Worm (Caenorhabditis elegans) whole organism, L2 larva: ENCODE results near the gene phf-33.

ENCODE experiments used
- C34F6.9 ChIP-seq: fragments of 150-350 bp; optimal IDR thresholded peaks from 2 replicates; lab custom pipeline; 2014; ENCODE audit warnings: missing biosample characterization, missing genetic modification characterization
- F13H6.1 ChIP-seq: sonication (generic microtip); optimal IDR thresholded peaks from 2 replicates; lab custom pipeline; 2016; ENCODE audit warnings: missing genetic modification characterization, missing compliant biosample characterization
- Y55F3AM.14 ChIP-seq: fragments of 200-800 bp; sonication (Bioruptor generic); optimal IDR thresholded peaks from 2 replicates; lab custom pipeline; 2018; ENCODE audit warnings: mild to moderate bottlenecking, missing genetic modification characterization, missing compliant biosample characterization
- ZK546.5 ChIP-seq: sonication (generic microtip); optimal IDR thresholded peaks from 2 replicates; lab custom pipeline; 2017; ENCODE audit warnings: missing biosample characterization, missing genetic modification characterization
- alr-1 ChIP-seq: fragments of 150-350 bp; optimal IDR thresholded peaks from 2 replicates; lab custom pipeline; 2014; ENCODE audit warnings: missing biosample characterization, missing genetic modification characterization
- aly-2 ChIP-seq: fragments of 150-350 bp; optimal IDR thresholded peaks from 2 replicates; lab custom pipeline; 2014; ENCODE audit warnings: missing biosample characterization, missing genetic modification characterization
- ama-1 ChIP-seq: fragments of 150-350 bp; optimal IDR thresholded peaks from 2 replicates; lab custom pipeline; 2018; ENCODE audit warnings: inconsistent platforms
- blmp-1 ChIP-seq: sonication (generic microtip); optimal IDR thresholded peaks from 2 replicates; lab custom pipeline; 2017; ENCODE audit warnings: missing genetic modification characterization, mild to moderate bottlenecking, missing compliant biosample characterization, antibody characterized with exemption, moderate library complexity; ENCODE audit not compliant: insufficient read depth
- ceh-16 ChIP-seq: fragments of 150-350 bp; optimal IDR thresholded peaks from 2 replicates; lab custom pipeline; 2014; ENCODE audit warnings: missing biosample characterization, missing genetic modification characterization
- ceh-82 ChIP-seq: fragments of 150-350 bp; optimal IDR thresholded peaks from 2 replicates; lab custom pipeline; 2014; ENCODE audit warnings: missing biosample characterization, missing genetic modification characterization
- crh-2 ChIP-seq: sonication (generic microtip); optimal IDR thresholded peaks from 2 replicates; lab custom pipeline; 2017; ENCODE audit warnings: missing biosample characterization, missing genetic modification characterization
- dmd-4 ChIP-seq: sonication (generic microtip); optimal IDR thresholded peaks from 2 replicates; lab custom pipeline; 2017; ENCODE audit warnings: missing biosample characterization, missing genetic modification characterization
- egl-27 ChIP-seq: sonication (generic microtip); optimal IDR thresholded peaks from 3 replicates; lab custom pipeline; 2017; ENCODE audit warnings: missing biosample characterization, missing genetic modification reagents, missing genetic modification characterization
- elt-1 ChIP-seq: fragments of 150-350 bp; optimal IDR thresholded peaks from 2 replicates; lab custom pipeline; 2014; ENCODE audit warnings: missing biosample characterization, missing genetic modification characterization
- elt-3 ChIP-seq: sonication (generic microtip); optimal IDR thresholded peaks from 2 replicates; lab custom pipeline; 2017; ENCODE audit warnings: missing biosample characterization, missing genetic modification characterization
- fos-1 ChIP-seq: fragments of 150-350 bp; optimal IDR thresholded peaks from 2 replicates; lab custom pipeline; 2014; ENCODE audit warnings: missing biosample characterization, missing genetic modification characterization
- gmeb-1 ChIP-seq: fragments of 150-350 bp; optimal IDR thresholded peaks from 2 replicates; lab custom pipeline; 2014; ENCODE audit warnings: missing biosample characterization, missing genetic modification characterization
- lsy-2 ChIP-seq, 2 experiments: fragments of 150-350 bp in 1 of 2; sonication (generic microtip) in 1 of 2; optimal IDR thresholded peaks; 2 replicates each; lab custom pipeline; 2014 to 2017; ENCODE audit warnings: missing biosample characterization in 2 of 2, missing genetic modification characterization in 2 of 2
- mab-5 ChIP-seq: fragments of 150-350 bp; optimal IDR thresholded peaks from 2 replicates; lab custom pipeline; 2014; ENCODE audit warnings: missing biosample characterization, missing genetic modification characterization
- mbf-1 ChIP-seq: sonication (generic microtip); optimal IDR thresholded peaks from 2 replicates; lab custom pipeline; 2017; ENCODE audit warnings: missing biosample characterization, missing genetic modification characterization
- mdl-1 ChIP-seq, 2 experiments: fragments of 150-350 bp in 1 of 2; sonication (generic microtip) in 1 of 2; optimal IDR thresholded peaks; 2 replicates each; lab custom pipeline; 2017; ENCODE audit warnings: missing biosample characterization in 2 of 2, missing genetic modification characterization in 2 of 2
- nhr-10 ChIP-seq: sonication (generic microtip); optimal IDR thresholded peaks from 2 replicates; lab custom pipeline; 2017; ENCODE audit warnings: missing biosample characterization, missing genetic modification characterization
- nhr-12 ChIP-seq: fragments of 150-350 bp; optimal IDR thresholded peaks from 2 replicates; lab custom pipeline; 2014; ENCODE audit warnings: missing biosample characterization, missing genetic modification characterization
- nhr-129 ChIP-seq: fragments of 150-350 bp; optimal IDR thresholded peaks from 2 replicates; lab custom pipeline; 2014; ENCODE audit warnings: missing biosample characterization, missing genetic modification characterization
- nhr-21 ChIP-seq: fragments of 150-350 bp; optimal IDR thresholded peaks from 2 replicates; lab custom pipeline; 2014; ENCODE audit warnings: missing biosample characterization, missing genetic modification characterization
- nhr-237 ChIP-seq: fragments of 150-350 bp; optimal IDR thresholded peaks from 2 replicates; lab custom pipeline; 2014; ENCODE audit warnings: missing biosample characterization, missing genetic modification characterization
- nhr-25 ChIP-seq: fragments of 150-350 bp; sonication (generic microtip); optimal IDR thresholded peaks from 3 replicates; lab custom pipeline; 2014; ENCODE audit warnings: missing biosample characterization, missing genetic modification characterization
- nhr-6 ChIP-seq: fragments of 150-350 bp; optimal IDR thresholded peaks from 2 replicates; lab custom pipeline; 2014; ENCODE audit warnings: missing biosample characterization, missing genetic modification characterization
- nhr-77 ChIP-seq: fragments of 150-350 bp; optimal IDR thresholded peaks from 2 replicates; lab custom pipeline; 2014; ENCODE audit warnings: missing biosample characterization, missing genetic modification characterization
- sem-4 ChIP-seq: fragments of 150-350 bp; optimal IDR thresholded peaks from 2 replicates; lab custom pipeline; 2014; ENCODE audit warnings: missing biosample characterization, missing genetic modification reagents, missing genetic modification characterization
- skn-1 ChIP-seq: sonication (generic microtip); optimal IDR thresholded peaks from 2 replicates; lab custom pipeline; 2017; ENCODE audit warnings: missing biosample characterization, missing genetic modification characterization
- sma-3 ChIP-seq: sonication (generic microtip); optimal IDR thresholded peaks from 2 replicates; lab custom pipeline; 2016; ENCODE audit warnings: missing genetic modification reagents, missing genetic modification characterization, missing compliant biosample characterization
- sma-9 ChIP-seq, 2 experiments: fragments of 150-350 bp in 1 of 2; sonication (generic microtip) in 1 of 2; optimal IDR thresholded peaks; 2 replicates each; lab custom pipeline; 2014 to 2016; ENCODE audit warnings: missing genetic modification characterization in 2 of 2, mild to moderate bottlenecking in 1 of 2, missing biosample characterization in 1 of 2, missing compliant biosample characterization in 1 of 2, missing genetic modification reagents in 1 of 2, moderate library complexity in 1 of 2
- snpc-4 ChIP-seq: fragments of 150-350 bp; optimal IDR thresholded peaks from 2 replicates; lab custom pipeline; 2014; ENCODE audit warnings: missing biosample characterization, missing genetic modification characterization
- unc-39 ChIP-seq: fragments of 150-350 bp; optimal IDR thresholded peaks from 2 replicates; lab custom pipeline; 2014; ENCODE audit warnings: missing biosample characterization, missing genetic modification characterization
- unc-55 ChIP-seq: fragments of 150-350 bp; sonication (generic microtip); optimal IDR thresholded peaks from 3 replicates; lab custom pipeline; 2014; ENCODE audit warnings: missing biosample characterization, missing genetic modification reagents, missing genetic modification characterization
- zag-1 ChIP-seq: fragments of 150-350 bp; optimal IDR thresholded peaks from 2 replicates; lab custom pipeline; 2014; ENCODE audit warnings: missing biosample characterization, missing genetic modification characterization
- ztf-1 ChIP-seq: fragments of 200-800 bp; sonication (Bioruptor generic); conservative IDR thresholded peaks from 2 replicates; pipeline ENCODE4 v1.3.6; 2022; ENCODE audit warnings: missing genetic modification characterization, missing compliant biosample characterization
- ztf-11 ChIP-seq: sonication (generic microtip); optimal IDR thresholded peaks from 2 replicates; lab custom pipeline; 2017; ENCODE audit warnings: missing biosample characterization, missing genetic modification characterization
- ztf-4 ChIP-seq: fragments of 150-350 bp; optimal IDR thresholded peaks from 2 replicates; lab custom pipeline; 2014; ENCODE audit warnings: missing biosample characterization, missing genetic modification characterization

Gene phf-33

DNA sequence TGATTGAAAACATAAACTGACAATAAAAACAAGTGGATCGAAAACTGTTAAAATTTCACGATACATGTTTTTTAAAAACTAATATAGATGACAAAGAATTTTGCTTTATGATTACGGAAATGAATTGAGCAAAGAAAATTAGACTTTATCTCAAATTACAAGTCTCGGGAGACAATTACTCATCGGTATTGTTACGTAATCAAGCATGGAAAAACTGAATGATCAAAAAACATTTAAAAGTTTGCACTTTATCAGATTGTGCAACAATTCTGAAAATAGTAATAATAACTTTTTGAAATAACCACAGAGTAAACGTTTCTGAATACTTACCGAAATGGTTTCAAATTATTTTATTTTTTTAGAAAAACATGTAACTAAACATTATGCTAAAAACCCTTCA is 27.0 kb upstream of the phf-33 start, which contains the start of gene srd-43:
Gene srd-43, minus strand, starts transcription at position 66 of the 400 bp plus-strand sequence.
- TF ChIP-seq fos-1 (tag; lab: Kevin White, UChicago) (no peak), ztf-4 (tag; lab: Kevin White, UChicago) (no peak), ama-1 (lab: Kevin White, UChicago) (no peak), unc-55 (GFP tag; lab: Kevin White, UChicago) (no peak), ceh-82 (tag; lab: Kevin White, UChicago) (no peak), egl-27 (tag; lab: Kevin White, UChicago) (no peak), zag-1 (tag; lab: Kevin White, UChicago) (no peak), sma-3 (GFP tag; lab: Kevin White, UChicago) (no peak), blmp-1 (tag; lab: Kevin White, UChicago) (no peak), crh-2 (no peak), snpc-4 (tag; lab: Kevin White, UChicago) (no peak), alr-1 (no peak), nhr-6 (no peak), mab-5 (tag; lab: Kevin White, UChicago) (no peak), unc-39 (tag; lab: Kevin White, UChicago) (no peak), ZK546.5 (no peak), ceh-16 (tag; lab: Kevin White, UChicago) (no peak), sma-9 (GFP tag; optimal IDR thresholded peaks at IDR 0.05; lab: Kevin White, UChicago) (no peak), sma-9 (tag; optimal IDR thresholded peaks at IDR 0.05; lab: Kevin White, UChicago) (no peak)

DNA sequence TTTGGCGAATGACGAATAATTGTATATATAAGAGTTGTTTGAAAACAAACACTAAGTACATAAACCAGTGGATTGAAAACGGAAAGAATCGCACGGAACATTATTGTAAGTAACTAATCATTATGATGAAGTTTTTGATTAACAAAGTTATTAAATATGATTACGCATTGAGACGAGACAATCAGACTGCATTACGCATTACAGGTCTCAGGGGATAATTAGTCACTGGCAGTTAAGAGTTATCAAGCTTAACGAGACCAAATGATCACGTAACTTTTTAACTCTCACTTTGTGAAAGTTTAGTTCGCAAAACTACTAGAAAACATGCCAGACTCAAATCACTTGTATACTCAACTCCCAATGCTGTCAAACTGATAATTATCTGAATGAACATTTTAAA is 24.6 kb upstream of the phf-33 start, which contains the start of gene srd-42:
Gene srd-42, minus strand, starts transcription at position 101 of the 400 bp plus-strand sequence.
- no peak for TF ChIP-seq lsy-2 (tag; optimal IDR thresholded peaks at IDR 0.05; lab: Kevin White, UChicago)
- TF ChIP-seq nhr-25 (tag; lab: Kevin White, UChicago) = no peak
- TF ChIP-seq sma-9 (GFP tag; optimal IDR thresholded peaks at IDR 0.05; lab: Kevin White, UChicago) = no peak
- TF ChIP-seq sma-9 (tag; optimal IDR thresholded peaks at IDR 0.05; lab: Kevin White, UChicago) = no peak
- TF ChIP-seq ztf-1 = no peak
- TF ChIP-seq ZK546.5 = no peak
- no peak for TF ChIP-seq ztf-4 (tag; lab: Kevin White, UChicago)
- no peak for TF ChIP-seq crh-2
- no peak for TF ChIP-seq F13H6.1 (tag; lab: Kevin White, UChicago)
- no peak for TF ChIP-seq elt-3 (tag; lab: Kevin White, UChicago)
- TF ChIP-seq C34F6.9 (tag; lab: Kevin White, UChicago) = no peak
- TF ChIP-seq nhr-10 (tag; lab: Kevin White, UChicago) = no peak
- no peak for TF ChIP-seq snpc-4 (tag; lab: Kevin White, UChicago)
- no peak for TF ChIP-seq unc-55 (GFP tag; lab: Kevin White, UChicago)
- TF ChIP-seq sma-3 (GFP tag; lab: Kevin White, UChicago) = no peak
- TF ChIP-seq nhr-129 (tag; lab: Kevin White, UChicago) = no peak
- no peak for TF ChIP-seq dmd-4 (tag; lab: Kevin White, UChicago)

- TF ChIP-seq mdl-1 (tag; optimal IDR thresholded peaks at IDR 0.05; lab: Kevin White, UChicago) = no peak
- TF ChIP-seq sma-9 (GFP tag; optimal IDR thresholded peaks at IDR 0.05; lab: Kevin White, UChicago) = no peak
- no peak for TF ChIP-seq sma-9 (tag; optimal IDR thresholded peaks at IDR 0.05; lab: Kevin White, UChicago)
- TF ChIP-seq sem-4 (tag; lab: Kevin White, UChicago) = no peak
- no peak for TF ChIP-seq aly-2
- no peak for TF ChIP-seq mbf-1 (tag; lab: Kevin White, UChicago)
- no peak for TF ChIP-seq snpc-4 (tag; lab: Kevin White, UChicago)
- TF ChIP-seq nhr-12 (tag; lab: Kevin White, UChicago) = no peak
- TF ChIP-seq dmd-4 (tag; lab: Kevin White, UChicago) = no peak
- TF ChIP-seq nhr-77 (tag; lab: Kevin White, UChicago) = no peak
- TF ChIP-seq nhr-6 = no peak
- no peak for TF ChIP-seq fos-1 (tag; lab: Kevin White, UChicago)
- no peak for TF ChIP-seq nhr-237 (tag; lab: Kevin White, UChicago)
- no peak for TF ChIP-seq elt-1 (tag; lab: Kevin White, UChicago)
- TF ChIP-seq nhr-21 (tag; lab: Kevin White, UChicago) = no peak
Observed at ce11 chrX:13300503-13300902, 21.7 kb upstream of the phf-33 start, which contains the start of gene srd-39. Gene srd-39, minus strand, starts transcription at chrX:13300603.

ce11 chrX:13294669-13295068 is 15.9 kb upstream of the phf-33 start, which contains the start of gene srd-36:
Gene srd-36, minus strand, starts transcription at chrX:13294769.
- no peak for TF ChIP-seq nhr-21 (tag; lab: Kevin White, UChicago)
- no peak for TF ChIP-seq skn-1 (tag; lab: Kevin White, UChicago)
- TF ChIP-seq nhr-12 (tag; lab: Kevin White, UChicago) = no peak
- no peak for TF ChIP-seq snpc-4 (tag; lab: Kevin White, UChicago)
- no peak for TF ChIP-seq ZK546.5
- no peak for TF ChIP-seq ztf-11 (tag; lab: Kevin White, UChicago)
- TF ChIP-seq ztf-4 (tag; lab: Kevin White, UChicago) = no peak
- TF ChIP-seq unc-39 (tag; lab: Kevin White, UChicago) = no peak
- no peak for TF ChIP-seq elt-1 (tag; lab: Kevin White, UChicago)
- TF ChIP-seq dmd-4 (tag; lab: Kevin White, UChicago) = no peak
- TF ChIP-seq Y55F3AM.14 (GFP tag; lab: Kevin White, UChicago) = no peak
- TF ChIP-seq gmeb-1 = no peak
- no peak for TF ChIP-seq mbf-1 (tag; lab: Kevin White, UChicago)
